Worm (Caenorhabditis elegans) whole organism, L1 larva: ENCODE measurements around the gene col-168.

Experiments
- C04F5.9 ChIP-seq: sonication (generic microtip); optimal IDR thresholded peaks from 2 replicates; lab custom pipeline; 2016; ENCODE audit warnings: missing genetic modification characterization, missing compliant biosample characterization
- Y116A8C.19 ChIP-seq: sonication (generic microtip); optimal IDR thresholded peaks from 2 replicates; lab custom pipeline; 2016; ENCODE audit warnings: missing compliant biosample characterization, missing genetic modification characterization, borderline replicate concordance
- aha-1 ChIP-seq: fragments of 150-350 bp; optimal IDR thresholded peaks from 2 replicates; lab custom pipeline; 2014; ENCODE audit warnings: missing biosample characterization, missing genetic modification characterization
- ama-1 ChIP-seq: fragments of 150-350 bp; optimal IDR thresholded peaks from 2 replicates; lab custom pipeline; 2014
- blmp-1 ChIP-seq: fragments of 150-350 bp; optimal IDR thresholded peaks from 2 replicates; lab custom pipeline; 2014; ENCODE audit warnings: missing biosample characterization, missing genetic modification characterization
- ceh-63 ChIP-seq: fragments of 200-800 bp; sonication (Bioruptor generic); optimal IDR thresholded peaks from 2 replicates; lab custom pipeline; 2018; ENCODE audit warnings: mild to moderate bottlenecking, missing genetic modification characterization, missing compliant biosample characterization
- ceh-82 ChIP-seq, 3 experiments: fragments of 150-350 bp in 1 of 3; sonication (generic microtip) in 2 of 3; optimal IDR thresholded peaks; 2 replicates each; lab custom pipeline; 2014 to 2017; ENCODE audit warnings: missing biosample characterization in 3 of 3, missing genetic modification characterization in 3 of 3
- efl-1 ChIP-seq, 4 experiments: fragments of 150-350 bp; optimal IDR thresholded peaks in 3 of 4; peaks in 1 of 4; 1 replicate in 1 of 4; 2 replicates in 3 of 4; lab custom pipeline; 2014; ENCODE audit warnings: missing biosample characterization in 2 of 4, missing genetic modification characterization in 2 of 4, missing genetic modification reagents in 2 of 4
- efl-3 ChIP-seq: fragments of 200-800 bp; sonication (Bioruptor generic); optimal IDR thresholded peaks from 2 replicates; lab custom pipeline; 2018; ENCODE audit warnings: mild to moderate bottlenecking, missing genetic modification characterization, missing compliant biosample characterization
- egl-13 ChIP-seq: sonication (generic microtip); optimal IDR thresholded peaks from 2 replicates; lab custom pipeline; 2016; ENCODE audit warnings: missing genotype, missing genetic modification reagents, missing genetic modification characterization, missing compliant biosample characterization
- elt-2 ChIP-seq: sonication (generic microtip); optimal IDR thresholded peaks from 2 replicates; lab custom pipeline; 2016; ENCODE audit warnings: missing genetic modification characterization, mild to moderate bottlenecking, inconsistent platforms, missing compliant biosample characterization, missing genetic modification reagents
- elt-3 ChIP-seq, 6 experiments: fragments of 150-350 bp in 1 of 6; sonication (generic microtip); optimal IDR thresholded peaks; 2 replicates each; lab custom pipeline; 2017 to 2018; ENCODE audit warnings: missing biosample characterization in 6 of 6, missing genetic modification characterization in 6 of 6, inconsistent platforms in 1 of 6
- fkh-10 ChIP-seq: sonication (generic microtip); optimal IDR thresholded peaks from 2 replicates; lab custom pipeline; 2017; ENCODE audit warnings: missing biosample characterization, missing genetic modification reagents, missing genetic modification characterization
- fos-1 ChIP-seq: fragments of 150-350 bp; optimal IDR thresholded peaks from 2 replicates; lab custom pipeline; 2014; ENCODE audit warnings: missing biosample characterization, missing genetic modification characterization
- hlh-4 ChIP-seq: sonication (generic microtip); optimal IDR thresholded peaks from 2 replicates; lab custom pipeline; 2016; ENCODE audit warnings: mild to moderate bottlenecking, missing genetic modification characterization, missing compliant biosample characterization
- irx-1 ChIP-seq: sonication (generic microtip); optimal IDR thresholded peaks from 2 replicates; lab custom pipeline; 2016; ENCODE audit warnings: missing genetic modification characterization, missing compliant biosample characterization
- jun-1 ChIP-seq: fragments of 150-350 bp; optimal IDR thresholded peaks from 2 replicates; lab custom pipeline; 2014; ENCODE audit warnings: missing biosample characterization, missing genetic modification reagents, missing genetic modification characterization
- lin-13 ChIP-seq: fragments of 150-350 bp; optimal IDR thresholded peaks from 2 replicates; lab custom pipeline; 2014; ENCODE audit warnings: missing biosample characterization, missing genetic modification reagents, missing genetic modification characterization
- lin-14 ChIP-seq: fragments of 200-800 bp; sonication (Bioruptor generic); optimal IDR thresholded peaks from 2 replicates; lab custom pipeline; 2018; ENCODE audit warnings: mild to moderate bottlenecking, missing genetic modification characterization, moderate library complexity, missing compliant biosample characterization
- lin-15B ChIP-seq: fragments of 150-350 bp; sonication (generic microtip); optimal IDR thresholded peaks from 3 replicates; lab custom pipeline; 2014; ENCODE audit warnings: missing biosample characterization, missing genetic modification characterization
- lin-35 ChIP-seq, 2 experiments: fragments of 150-350 bp; optimal IDR thresholded peaks; 2 replicates each; lab custom pipeline; 2014; ENCODE audit warnings: missing biosample characterization in 2 of 2, missing genetic modification characterization in 2 of 2, missing genetic modification reagents in 2 of 2
- lir-3 ChIP-seq: sonication (generic microtip); optimal IDR thresholded peaks from 2 replicates; lab custom pipeline; 2016; ENCODE audit warnings: mild to moderate bottlenecking, missing genetic modification characterization, moderate library complexity, missing compliant biosample characterization; ENCODE audit not compliant: poor library complexity
- lsy-2 ChIP-seq, 2 experiments: fragments of 150-350 bp; optimal IDR thresholded peaks; 2 replicates each; lab custom pipeline; 2014; ENCODE audit warnings: missing biosample characterization in 2 of 2, missing genetic modification characterization in 2 of 2
- mab-9 ChIP-seq: fragments of 200-800 bp; sonication (Bioruptor generic); IDR thresholded peaks from 2 replicates; pipeline ENCODE4 v1.3.6; 2022; ENCODE audit warnings: missing genetic modification reagents, missing genetic modification characterization, missing compliant biosample characterization
- mdl-1 ChIP-seq, 2 experiments: fragments of 150-350 bp; optimal IDR thresholded peaks; 2 replicates each; lab custom pipeline; 2014 to 2017; ENCODE audit warnings: missing biosample characterization in 2 of 2, missing genetic modification characterization in 2 of 2, inconsistent platforms in 1 of 2
- nhr-19 ChIP-seq: fragments of 200-800 bp; sonication (Bioruptor generic); conservative IDR thresholded peaks from 2 replicates; pipeline ENCODE4 v1.3.6; 2022; ENCODE audit warnings: missing genetic modification characterization, missing compliant biosample characterization
- nhr-20 ChIP-seq: sonication (generic microtip); optimal IDR thresholded peaks from 2 replicates; lab custom pipeline; 2016; ENCODE audit warnings: mild to moderate bottlenecking, missing genetic modification characterization, missing compliant biosample characterization
- nhr-28 ChIP-seq: fragments of 150-350 bp; optimal IDR thresholded peaks from 2 replicates; lab custom pipeline; 2014; ENCODE audit warnings: missing biosample characterization, missing genetic modification characterization
- nhr-71 ChIP-seq: sonication (generic microtip); optimal IDR thresholded peaks from 2 replicates; lab custom pipeline; 2016; ENCODE audit warnings: mild to moderate bottlenecking, missing genetic modification characterization, moderate library complexity, missing compliant biosample characterization
- nhr-76 ChIP-seq: sonication (generic microtip); optimal IDR thresholded peaks from 2 replicates; lab custom pipeline; 2017; ENCODE audit warnings: missing biosample characterization, missing genetic modification characterization
- nhr-77 ChIP-seq: fragments of 150-350 bp; optimal IDR thresholded peaks from 2 replicates; lab custom pipeline; 2014; ENCODE audit warnings: missing biosample characterization, missing genetic modification characterization
- nhr-85 ChIP-seq: sonication (generic microtip); peaks from one replicate; lab custom pipeline; 2016; ENCODE audit warnings: missing genetic modification characterization, inconsistent platforms, missing compliant biosample characterization
- nhr-90 ChIP-seq: sonication (generic microtip); optimal IDR thresholded peaks from 2 replicates; lab custom pipeline; 2016; ENCODE audit warnings: mild to moderate bottlenecking, missing genetic modification characterization, missing compliant biosample characterization; ENCODE audit not compliant: poor library complexity
- pag-3 ChIP-seq: sonication (generic microtip); optimal IDR thresholded peaks from 2 replicates; lab custom pipeline; 2017; ENCODE audit warnings: missing genetic modification characterization, mild to moderate bottlenecking, missing compliant biosample characterization, antibody characterized with exemption, borderline replicate concordance; ENCODE audit not compliant: insufficient read depth
- pqm-1 ChIP-seq: sonication (generic microtip); optimal IDR thresholded peaks from 3 replicates; lab custom pipeline; 2017; ENCODE audit warnings: missing biosample characterization, missing genetic modification characterization
- snu-23 ChIP-seq: sonication (generic microtip); optimal IDR thresholded peaks from 2 replicates; lab custom pipeline; 2016; ENCODE audit warnings: missing genetic modification characterization, missing compliant biosample characterization
- sox-4 ChIP-seq: sonication (generic microtip); optimal IDR thresholded peaks from 2 replicates; lab custom pipeline; 2016; ENCODE audit warnings: missing genetic modification characterization, missing compliant biosample characterization
- sptf-1 ChIP-seq: fragments of 150-350 bp; optimal IDR thresholded peaks from 2 replicates; lab custom pipeline; 2014; ENCODE audit warnings: missing biosample characterization, missing genetic modification characterization
- sup-37 ChIP-seq: fragments of 200-800 bp; sonication (Bioruptor generic); optimal IDR thresholded peaks from 2 replicates; lab custom pipeline; 2018; ENCODE audit warnings: mild to moderate bottlenecking, missing genetic modification characterization, missing compliant biosample characterization
- swsn-7 ChIP-seq: sonication (generic microtip); optimal IDR thresholded peaks from 2 replicates; lab custom pipeline; 2016; ENCODE audit warnings: missing genetic modification characterization, missing compliant biosample characterization
- tbx-2 ChIP-seq: sonication (generic microtip); optimal IDR thresholded peaks from 2 replicates; lab custom pipeline; 2016; ENCODE audit warnings: missing genetic modification characterization, missing compliant biosample characterization
- unc-98 ChIP-seq: fragments of 200-800 bp; sonication (Bioruptor generic); IDR thresholded peaks from 2 replicates; pipeline ENCODE4 v1.3.6; 2022; ENCODE audit warnings: missing genetic modification characterization, missing compliant biosample characterization
- vab-15 ChIP-seq: sonication (generic microtip); optimal IDR thresholded peaks from 2 replicates; lab custom pipeline; 2017; ENCODE audit warnings: missing genotype, mild to moderate bottlenecking, missing genetic modification characterization, missing compliant biosample characterization

The col-168 gene

ce11 chrX:6326088-6326487 lies at the start of gene col-168:
TSS of gene col-168 (plus strand) at chrX:6326388.
- no peak for TF ChIP-seq ceh-63 (GFP tag; lab: Kevin White, UChicago)
- peak; percentile 70 for TF ChIP-seq nhr-85 (tag; lab: Kevin White, UChicago)
- no peak for TF ChIP-seq sptf-1 (tag; lab: Kevin White, UChicago)
- TF ChIP-seq efl-3 (GFP tag; lab: Kevin White, UChicago): no peak
- no peak for TF ChIP-seq vab-15 (tag; lab: Kevin White, UChicago)
- TF ChIP-seq aha-1 (tag; lab: Kevin White, UChicago): no peak
- TF ChIP-seq tbx-2: no peak
- no peak for TF ChIP-seq nhr-76 (tag; lab: Kevin White, UChicago)
- no peak for TF ChIP-seq pqm-1 (tag; lab: Kevin White, UChicago)
- TF ChIP-seq nhr-28 (tag; lab: Kevin White, UChicago): no peak
- no peak for TF ChIP-seq hlh-4
- no peak for TF ChIP-seq lin-13
- TF ChIP-seq nhr-90 (tag; lab: Kevin White, UChicago): no peak
- TF ChIP-seq nhr-19 (GFP tag; lab: Robert Waterston, UW): no peak
- TF ChIP-seq lsy-2 (tag; optimal IDR thresholded peaks at IDR 0.05; lab: Kevin White, UChicago): no peak
- TF ChIP-seq sox-4 (tag; lab: Kevin White, UChicago): no peak
- TF ChIP-seq efl-1 (optimal IDR thresholded peaks at IDR 0.05; lab: Kevin White, UChicago): no peak
- peak in 1 of 2 experiments; percentile 28 for TF ChIP-seq efl-1 (GFP tag; optimal IDR thresholded peaks at IDR 0.05 in 1 of 2; lab: Kevin White, UChicago)

- TF ChIP-seq irx-1 (tag; lab: Kevin White, UChicago): peak; percentile 26
- TF ChIP-seq lin-14 (GFP tag; lab: Kevin White, UChicago): no peak
- TF ChIP-seq mab-9 (GFP tag; lab: Robert Waterston, UW): no peak
- no peak for TF ChIP-seq egl-13
Observed at ce11 chrX:6276701-6277100, 49.5 kb upstream of the col-168 start.

ce11 chrX:6277252-6277651 lies 48.9 kb upstream of the col-168 start:
- TF ChIP-seq nhr-90 (tag; lab: Kevin White, UChicago) (no peak), blmp-1 (tag; lab: Kevin White, UChicago) (peak; percentile 33), nhr-20 (tag; lab: Kevin White, UChicago) (peak; percentile 40), tbx-2 (no peak), vab-15 (tag; lab: Kevin White, UChicago) (no peak), nhr-85 (tag; lab: Kevin White, UChicago) (peak; percentile 93), lin-14 (GFP tag; lab: Kevin White, UChicago) (peak; percentile 70), snu-23 (GFP tag; lab: Kevin White, UChicago) (peak; percentile 46), lir-3 (tag; lab: Kevin White, UChicago) (no peak), nhr-71 (tag; lab: Kevin White, UChicago) (peak; percentile 26), elt-3 (tag; optimal IDR thresholded peaks at IDR 0.05; lab: Kevin White, UChicago) (peak in 2 of 6 experiments; percentile 10 to 58), sup-37 (no peak)

- TF ChIP-seq elt-3 (tag; optimal IDR thresholded peaks at IDR 0.05; lab: Kevin White, UChicago) (no peak), blmp-1 (tag; lab: Kevin White, UChicago) (peak; percentile 23)
Observed at ce11 chrX:6278296-6278695, 47.9 kb upstream of the col-168 start.

- no peak for TF ChIP-seq unc-98
- no peak for TF ChIP-seq fkh-10 (GFP tag; lab: Kevin White, UChicago)
- no peak for TF ChIP-seq egl-13
- TF ChIP-seq pqm-1 (tag; lab: Kevin White, UChicago): no peak
- TF ChIP-seq swsn-7 (tag; lab: Kevin White, UChicago): no peak
- TF ChIP-seq Y116A8C.19 (tag; lab: Kevin White, UChicago): no peak
- TF ChIP-seq nhr-20 (tag; lab: Kevin White, UChicago): peak; percentile 61
- TF ChIP-seq fos-1 (tag; lab: Kevin White, UChicago): no peak
- peak; percentile 93 for TF ChIP-seq nhr-85 (tag; lab: Kevin White, UChicago)
- no peak for TF ChIP-seq aha-1 (tag; lab: Kevin White, UChicago)
- TF ChIP-seq tbx-2: peak; percentile 43
- peak; percentile 8 for TF ChIP-seq pag-3 (tag; lab: Kevin White, UChicago)
- TF ChIP-seq C04F5.9: no peak
- TF ChIP-seq ceh-82 (tag; optimal IDR thresholded peaks at IDR 0.05; lab: Kevin White, UChicago): no peak
- peak in 1 of 2 experiments; percentile 27 for TF ChIP-seq mdl-1 (tag; optimal IDR thresholded peaks at IDR 0.05; lab: Kevin White, UChicago)
- no peak for TF ChIP-seq jun-1
- TF ChIP-seq nhr-77: no peak
- no peak for TF ChIP-seq elt-2 (tag; lab: Kevin White, UChicago)
- TF ChIP-seq lin-15B (tag; lab: Kevin White, UChicago): no peak
- TF ChIP-seq ama-1: peak; percentile 64
- TF ChIP-seq nhr-90 (tag; lab: Kevin White, UChicago): peak; percentile 77
- peak in 1 of 2 experiments; percentile 31 for TF ChIP-seq lin-35 (GFP tag; optimal IDR thresholded peaks at IDR 0.05; lab: Kevin White, UChicago)
Observed at ce11 chrX:6279625-6280024, 46.6 kb upstream of the col-168 start, which contains the start of gene col-166. TSS of gene col-166 (plus strand) at chrX:6280016.
